Worm (Caenorhabditis elegans) whole organism, L3 larva: ENCODE measurements around the gene him-8.

ENCODE experiments used
- ZK546.5 ChIP-seq: sonication (generic microtip); optimal IDR thresholded peaks from 2 replicates; lab custom pipeline; 2017; ENCODE audit warnings: missing biosample characterization, missing genetic modification characterization
- ama-1 ChIP-seq: fragments of 150-350 bp; optimal IDR thresholded peaks from 2 replicates; lab custom pipeline; 2018
- nhr-11 ChIP-seq: fragments of 150-350 bp; optimal IDR thresholded peaks from 2 replicates; lab custom pipeline; 2014; ENCODE audit warnings: missing biosample characterization, missing genetic modification characterization
- nhr-12 ChIP-seq: fragments of 150-350 bp; optimal IDR thresholded peaks from 2 replicates; lab custom pipeline; 2014; ENCODE audit warnings: missing biosample characterization, missing genetic modification characterization
- nhr-25 ChIP-seq: sonication (generic microtip); optimal IDR thresholded peaks from 2 replicates; lab custom pipeline; 2017; ENCODE audit warnings: missing biosample characterization, missing genetic modification characterization
- unc-39 ChIP-seq: sonication (generic microtip); optimal IDR thresholded peaks from 4 replicates; lab custom pipeline; 2017; ENCODE audit warnings: missing biosample characterization, missing genetic modification characterization
- unc-62 ChIP-seq: fragments of 150-350 bp; sonication (generic microtip); optimal IDR thresholded peaks from 4 replicates; lab custom pipeline; 2014; ENCODE audit warnings: missing biosample characterization, missing genetic modification reagents, missing genetic modification characterization

DNA sequence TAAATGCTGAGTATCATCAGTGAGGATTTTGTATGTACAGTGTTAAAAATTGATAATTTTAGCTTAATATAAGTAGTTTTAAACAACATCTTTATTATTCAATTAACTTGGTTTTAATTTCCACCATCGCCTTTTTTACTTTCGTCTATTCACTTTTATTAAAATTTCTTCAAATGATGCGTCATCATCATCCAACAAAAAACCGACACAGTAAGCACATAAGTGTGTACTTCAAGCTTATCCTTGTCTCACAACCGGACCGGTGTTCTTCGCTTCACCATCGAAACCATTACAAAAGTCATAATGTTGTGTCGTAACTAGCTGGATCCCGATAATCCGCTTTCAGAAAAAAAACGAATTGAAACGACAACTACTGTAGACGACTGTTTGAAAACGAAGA lies 34.8 kb downstream of the him-8 start, which contains the start of gene C43F9.11:
- TF ChIP-seq nhr-25 (tag; lab: Kevin White, UChicago): no peak
- no peak for TF ChIP-seq unc-62 (GFP tag; lab: Kevin White, UChicago)
- TF ChIP-seq ama-1: no peak
- no peak for TF ChIP-seq ZK546.5
- no peak for TF ChIP-seq nhr-12
- TF ChIP-seq unc-39 (tag; lab: Kevin White, UChicago): no peak
- TF ChIP-seq nhr-11 (tag; lab: Kevin White, UChicago): no peak
